Fruit fly (Drosophila melanogaster) whole organism, wandering third instar larva: Measurements from ENCODE around the gene Sema1a.

ENCODE experiments used
- CrebA ChIP-seq: fragments of 200-800 bp; sonication (Bioruptor generic); optimal IDR thresholded peaks from 2 replicates; lab custom pipeline; 2016; ENCODE audit warnings: missing biosample characterization, mild to moderate bottlenecking, missing genetic modification characterization, borderline replicate concordance
- GATAd ChIP-seq: sonication (Bioruptor generic); optimal IDR thresholded peaks from 2 replicates; lab custom pipeline; 2016; ENCODE audit warnings: missing biosample characterization, missing genetic modification characterization
- Hnf4 ChIP-seq: fragments of 200-800 bp; sonication (Bioruptor generic); optimal IDR thresholded peaks from 2 replicates; lab custom pipeline; 2016; ENCODE audit warnings: missing biosample characterization, mild to moderate bottlenecking, missing genetic modification characterization
- Hr78 ChIP-seq: fragments of >200 bp; optimal IDR thresholded peaks from 2 replicates; lab custom pipeline; 2017; ENCODE audit warnings: missing biosample characterization, missing genetic modification characterization
- Mio ChIP-seq: sonication (Bioruptor generic); optimal IDR thresholded peaks from 2 replicates; lab custom pipeline; 2016; ENCODE audit warnings: missing biosample characterization, missing genetic modification characterization
- Myc ChIP-seq: fragments of >200 bp; optimal IDR thresholded peaks from 2 replicates; lab custom pipeline; 2017
- dl ChIP-seq, 2 experiments: fragments of 175-275, 200-275 bp in 1 of 2; fragments of 200-275 bp in 1 of 2; sonication (Bioruptor generic); optimal IDR thresholded peaks; lab custom pipeline; 2018; ENCODE audit warnings: mild to moderate bottlenecking in 2 of 2, missing biosample characterization in 2 of 2, missing genetic modification characterization in 2 of 2, moderate library complexity in 2 of 2; ENCODE audit not compliant: partially characterized antibody in 2 of 2, insufficient read depth in 1 of 2
- dsf ChIP-seq: sonication (Bioruptor generic); optimal IDR thresholded peaks from 2 replicates; lab custom pipeline; 2016; ENCODE audit warnings: missing biosample characterization, missing genetic modification characterization, borderline replicate concordance
- jim ChIP-seq: fragments of 175-275, 200-325 bp; sonication (Bioruptor generic); optimal IDR thresholded peaks from 2 replicates; lab custom pipeline; 2016; ENCODE audit warnings: missing biosample characterization, mild to moderate bottlenecking, missing genetic modification characterization
- pan ChIP-seq: fragments of >200 bp; optimal IDR thresholded peaks from 2 replicates; lab custom pipeline; 2017
- psq ChIP-seq: fragments of 200-800 bp; sonication (Bioruptor generic); optimal IDR thresholded peaks from 3 replicates; lab custom pipeline; 2017; ENCODE audit warnings: missing biosample characterization, mild to moderate bottlenecking, missing genetic modification characterization, moderate library complexity
- sage ChIP-seq: fragments of 200-800 bp; sonication (Bioruptor generic); optimal IDR thresholded peaks from 2 replicates; lab custom pipeline; 2016; ENCODE audit warnings: missing biosample characterization, mild to moderate bottlenecking, missing genetic modification characterization
- sv ChIP-seq: fragments of 200-800 bp; sonication (Bioruptor generic); optimal IDR thresholded peaks from 3 replicates; lab custom pipeline; 2016; ENCODE audit warnings: missing biosample characterization, missing genetic modification characterization

DNA sequence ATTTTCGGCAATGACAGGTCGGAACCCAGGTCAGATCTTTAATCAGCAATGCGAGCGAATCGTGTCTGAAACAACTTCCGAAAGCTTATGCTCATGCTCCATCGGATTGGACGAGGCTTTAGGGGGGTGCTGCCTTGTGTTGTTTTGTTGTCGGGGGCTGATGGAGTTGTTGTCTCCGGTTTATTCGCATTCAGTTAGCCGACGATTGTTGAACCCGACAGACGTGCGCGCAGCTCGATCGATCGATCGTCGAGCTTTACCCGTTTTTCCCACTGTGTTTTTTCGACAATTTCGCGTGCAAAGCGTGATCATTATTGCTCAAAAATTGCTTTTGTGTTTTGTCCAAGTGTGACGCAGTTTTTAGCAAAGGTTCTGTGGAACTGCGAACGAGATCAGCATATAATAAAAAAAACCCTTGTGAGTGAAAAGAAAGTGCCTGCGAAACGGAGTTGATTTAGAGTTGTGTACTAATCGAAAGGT is 13.0 kb upstream of the Sema1a start, which contains the start of gene CG17834:
- TF ChIP-seq pan (no peak), GATAd (GFP tag; lab: Kevin White, UChicago) (no peak), jim (no peak), dl (GFP tag; optimal IDR thresholded peaks at IDR 0.05; lab: Kevin White, UChicago; ENCODE audit: insufficient read depth in 1 of 2, partially characterized antibody in 2 of 2) (no peak), Myc (no peak), sage (GFP tag; lab: Kevin White, UChicago) (no peak), sv (no peak), Hnf4 (peak; percentile 17), dsf (GFP tag; lab: Kevin White, UChicago) (no peak), CrebA (GFP tag; lab: Kevin White, UChicago) (no peak), Hr78 (GFP tag; lab: Kevin White, UChicago) (no peak), psq (GFP tag; lab: Kevin White, UChicago) (no peak), Mio (no peak)
